Fruit fly (Drosophila melanogaster) Kc167 (cell line): Measurements from ENCODE around the gene CG4069.

Experiments used
- Myc ChIP-seq: fragments of >200 bp; optimal IDR thresholded peaks from 2 replicates; lab custom pipeline; 2017; ENCODE audit warnings: missing external identifiers
- h ChIP-seq: fragments of >200 bp; optimal IDR thresholded peaks from 3 replicates; lab custom pipeline; 2018; ENCODE audit warnings: missing external identifiers
- insv ChIP-seq: fragments of >200 bp; optimal IDR thresholded peaks from 3 replicates; lab custom pipeline; 2018; ENCODE audit warnings: missing external identifiers
- psq ChIP-seq: fragments of >200 bp; optimal IDR thresholded peaks from 2 replicates; lab custom pipeline; 2017; ENCODE audit warnings: missing external identifiers

- TF ChIP-seq psq (no peak), insv (lab: Kevin White, UChicago) (no peak), h (no peak), Myc (lab: Kevin White, UChicago) (no peak)
Measured at dm6 chr3L:12505990-12506389, 31.1 kb downstream of the CG4069 start.
